Fruit fly (Drosophila melanogaster) whole organism, embryonic: ENCODE results near the gene mtTFB2.

Source experiments
- Adf1 ChIP-seq: fragments of 200-800 bp; sonication (Bioruptor generic); IDR thresholded peaks from 2 replicates; pipeline ENCODE4 v1.3.6; 2022; ENCODE audit warnings: missing biosample characterization, missing genetic modification characterization
- B-H1 ChIP-seq: fragments of 200-800 bp; sonication (Bioruptor generic); IDR thresholded peaks from 3 replicates; pipeline ENCODE4 v1.3.6; 2022; ENCODE audit warnings: missing biosample characterization, missing genetic modification characterization
- B-H2 ChIP-seq: fragments of 200-800 bp; sonication (Bioruptor generic); optimal IDR thresholded peaks from 2 replicates; lab custom pipeline; 2018; ENCODE audit warnings: missing biosample characterization, mild to moderate bottlenecking, missing genetic modification characterization
- CG10147 ChIP-seq: fragments of 200-800 bp; sonication (Bioruptor generic); optimal IDR thresholded peaks from 2 replicates; lab custom pipeline; 2019; ENCODE audit warnings: missing biosample characterization, mild to moderate bottlenecking, missing genetic modification characterization, moderate library complexity
- CG10462 ChIP-seq: fragments of 200-800 bp; sonication (Bioruptor generic); optimal IDR thresholded peaks from 2 replicates; lab custom pipeline; 2016; ENCODE audit warnings: missing biosample characterization, missing genetic modification characterization
- CG11093 ChIP-seq: fragments of 200-800 bp; sonication (Bioruptor generic); IDR thresholded peaks from 3 replicates; pipeline ENCODE4 v1.3.6; 2022; ENCODE audit warnings: missing biosample characterization, missing genetic modification characterization
- CG11723 ChIP-seq: fragments of 200-800 bp; sonication (Bioruptor generic); optimal IDR thresholded peaks from 2 replicates; lab custom pipeline; 2017; ENCODE audit warnings: missing biosample characterization, mild to moderate bottlenecking, missing genetic modification characterization
- CG12155 ChIP-seq: fragments of 200-800 bp; sonication (Bioruptor generic); optimal IDR thresholded peaks from 3 replicates; lab custom pipeline; 2016; ENCODE audit warnings: missing biosample characterization, missing genetic modification characterization
- CG12299 ChIP-seq: fragments of 200-800 bp; sonication (Bioruptor generic); optimal IDR thresholded peaks from 2 replicates; lab custom pipeline; 2018; ENCODE audit warnings: missing biosample characterization, mild to moderate bottlenecking, missing genetic modification characterization
- CG12744 ChIP-seq: fragments of 200-800 bp; sonication (Bioruptor generic); optimal IDR thresholded peaks from 2 replicates; lab custom pipeline; 2016; ENCODE audit warnings: missing biosample characterization, missing genetic modification characterization
- CG12769 ChIP-seq: fragments of 200-800 bp; sonication (Bioruptor generic); optimal IDR thresholded peaks from 2 replicates; lab custom pipeline; 2019; ENCODE audit warnings: missing biosample characterization, mild to moderate bottlenecking, missing genetic modification characterization, moderate library complexity
- CG12942 ChIP-seq: fragments of 200-800 bp; sonication (Bioruptor generic); optimal IDR thresholded peaks from 3 replicates; lab custom pipeline; 2016; ENCODE audit warnings: missing biosample characterization, missing genetic modification characterization
- CG14710 ChIP-seq: fragments of 200-800 bp; sonication (Bioruptor generic); optimal IDR thresholded peaks from 3 replicates; lab custom pipeline; 2019; ENCODE audit warnings: missing biosample characterization, mild to moderate bottlenecking, missing genetic modification characterization, moderate library complexity
- CG14860 ChIP-seq: fragments of 200-800 bp; sonication (Bioruptor generic); IDR thresholded peaks from 3 replicates; pipeline ENCODE4 v1.3.6; 2022; ENCODE audit warnings: missing biosample characterization, missing genetic modification characterization; ENCODE audit not compliant: partially characterized antibody
- CG15601 ChIP-seq: fragments of 200-800 bp; sonication (Bioruptor generic); optimal IDR thresholded peaks from 3 replicates; lab custom pipeline; 2019; ENCODE audit warnings: missing biosample characterization, mild to moderate bottlenecking, missing genetic modification characterization, moderate library complexity
- CG16813 ChIP-seq: fragments of 200-800 bp; sonication (Bioruptor generic); IDR thresholded peaks from 3 replicates; pipeline ENCODE4 v1.3.6; 2022; ENCODE audit warnings: missing biosample characterization, missing genetic modification characterization; ENCODE audit not compliant: partially characterized antibody
- CG17912 ChIP-seq: fragments of 200-800 bp; sonication (Bioruptor generic); optimal IDR thresholded peaks from 2 replicates; lab custom pipeline; 2018; ENCODE audit warnings: missing biosample characterization, mild to moderate bottlenecking, missing genetic modification characterization
- CG18262 ChIP-seq: fragments of 200-800 bp; optimal IDR thresholded peaks from 3 replicates; lab custom pipeline; 2019; ENCODE audit warnings: missing biosample characterization, mild to moderate bottlenecking, missing genetic modification characterization, moderate library complexity
- CG2202 ChIP-seq: fragments of 200-800 bp; sonication (Bioruptor generic); optimal IDR thresholded peaks from 2 replicates; lab custom pipeline; 2018; ENCODE audit warnings: missing biosample characterization, mild to moderate bottlenecking, missing genetic modification characterization
- CG2678 ChIP-seq: fragments of 200-800 bp; sonication (Bioruptor generic); optimal IDR thresholded peaks from 3 replicates; lab custom pipeline; 2019; ENCODE audit warnings: missing biosample characterization, mild to moderate bottlenecking, missing genetic modification characterization, moderate library complexity
- CG2889 ChIP-seq: fragments of 200-800 bp; sonication (Bioruptor generic); IDR thresholded peaks from 3 replicates; pipeline ENCODE4 v1.3.6; 2022; ENCODE audit warnings: missing biosample characterization, missing genetic modification characterization
- CG32532 ChIP-seq: fragments of 200-800 bp; sonication (Bioruptor generic); IDR thresholded peaks from 2 replicates; pipeline ENCODE4 v1.3.6; 2022; ENCODE audit warnings: missing biosample characterization, missing genetic modification characterization
- CG3726 ChIP-seq: fragments of 200-800 bp; sonication (Bioruptor generic); IDR thresholded peaks from 3 replicates; pipeline ENCODE4, ENCODE4 v1.3.6; 2022; ENCODE audit warnings: missing biosample characterization, missing genetic modification characterization
- CG3995 ChIP-seq: fragments of 200-800 bp; sonication (Bioruptor generic); optimal IDR thresholded peaks from 3 replicates; lab custom pipeline; 2016; ENCODE audit warnings: missing biosample characterization, missing genetic modification characterization
- CG7271 ChIP-seq: fragments of 200-800 bp; sonication (Bioruptor generic); optimal IDR thresholded peaks from 2 replicates; lab custom pipeline; 2018; ENCODE audit warnings: missing biosample characterization, mild to moderate bottlenecking, missing genetic modification characterization, moderate library complexity
- Doc3 ChIP-seq: fragments of 200-800 bp; sonication (Bioruptor generic); IDR thresholded peaks from 3 replicates; pipeline ENCODE4 v1.3.6; 2022; ENCODE audit warnings: missing biosample characterization, missing genetic modification characterization; ENCODE audit not compliant: partially characterized antibody
- Elba2 ChIP-seq: fragments of 200-800 bp; sonication (Bioruptor generic); optimal IDR thresholded peaks from 3 replicates; lab custom pipeline; 2016; ENCODE audit warnings: missing biosample characterization, missing genetic modification characterization
- Fer2 ChIP-seq: fragments of 200-800 bp; sonication (Bioruptor generic); optimal IDR thresholded peaks from 2 replicates; lab custom pipeline; 2018; ENCODE audit warnings: missing biosample characterization, mild to moderate bottlenecking, missing genetic modification characterization, moderate library complexity
- Hey ChIP-seq: fragments of 200-800 bp; sonication (Bioruptor generic); optimal IDR thresholded peaks from 3 replicates; lab custom pipeline; 2018; ENCODE audit warnings: missing biosample characterization, mild to moderate bottlenecking, missing genetic modification characterization
- HmgD ChIP-seq: fragments of 200-800 bp; sonication (Bioruptor generic); optimal IDR thresholded peaks from 3 replicates; lab custom pipeline; 2016; ENCODE audit warnings: missing biosample characterization, missing genetic modification characterization
- Meics ChIP-seq: fragments of 200-800 bp; sonication (Bioruptor generic); optimal IDR thresholded peaks from 2 replicates; lab custom pipeline; 2017; ENCODE audit warnings: missing biosample characterization, mild to moderate bottlenecking, missing genetic modification characterization
- Mrtf ChIP-seq: fragments of 200-800 bp; sonication (Bioruptor generic); IDR thresholded peaks from 3 replicates; pipeline ENCODE4 v1.3.6; 2022; ENCODE audit warnings: missing biosample characterization, missing genetic modification characterization
- Ptx1 ChIP-seq: fragments of 200-800 bp; sonication (Bioruptor generic); IDR thresholded peaks from 2 replicates; pipeline ENCODE4 v1.3.6; 2022; ENCODE audit warnings: missing biosample characterization, missing genetic modification characterization
- Taf1 ChIP-seq: fragments of 200-800 bp; sonication (Bioruptor generic); IDR thresholded peaks from 2 replicates; pipeline ENCODE4 v1.3.6; 2022; ENCODE audit warnings: missing biosample characterization, missing genetic modification characterization
- al ChIP-seq: fragments of 200-800 bp; sonication (Bioruptor generic); IDR thresholded peaks from 2 replicates; pipeline ENCODE4 v1.3.6; 2022; ENCODE audit warnings: missing biosample characterization, missing genetic modification characterization
- bowl ChIP-seq: fragments of 200-800 bp; sonication (Bioruptor generic); IDR thresholded peaks from 2 replicates; pipeline ENCODE4 v1.3.6; 2022; ENCODE audit warnings: missing biosample characterization, missing genetic modification characterization
- br ChIP-seq: fragments of >200 bp; optimal IDR thresholded peaks from 2 replicates; lab custom pipeline; 2017
- bsh ChIP-seq, 2 experiments: fragments of 200-800 bp; sonication (Bioruptor generic); optimal IDR thresholded peaks; 2 replicates each; lab custom pipeline; 2017 to 2018; ENCODE audit warnings: mild to moderate bottlenecking in 2 of 2, missing biosample characterization in 2 of 2, missing genetic modification characterization in 2 of 2, moderate library complexity in 1 of 2
- gce ChIP-seq: fragments of 200-800 bp; sonication (Bioruptor generic); IDR thresholded peaks from 3 replicates; pipeline ENCODE4 v1.3.6; 2022; ENCODE audit warnings: missing biosample characterization, missing genetic modification characterization
- h ChIP-seq: fragments of >200 bp; optimal IDR thresholded peaks from 2 replicates; lab custom pipeline; 2017
- inv ChIP-seq: fragments of 200-800 bp; sonication (Bioruptor generic); IDR thresholded peaks from 2 replicates; pipeline ENCODE4 v1.3.6; 2022; ENCODE audit warnings: missing biosample characterization, missing genetic modification characterization; ENCODE audit not compliant: partially characterized antibody
- kni ChIP-seq: fragments of 200-800 bp; sonication (Bioruptor generic); optimal IDR thresholded peaks from 3 replicates; lab custom pipeline; 2017; ENCODE audit warnings: mild to moderate bottlenecking, missing biosample characterization, missing genetic modification reagents, missing genetic modification characterization
- nmo ChIP-seq: fragments of 200-800 bp; sonication (Bioruptor generic); optimal IDR thresholded peaks from 2 replicates; lab custom pipeline; 2018; ENCODE audit warnings: missing biosample characterization, mild to moderate bottlenecking, missing genetic modification characterization, moderate library complexity
- nom ChIP-seq: fragments of 200-800 bp; sonication (Bioruptor generic); optimal IDR thresholded peaks from 2 replicates; lab custom pipeline; 2017; ENCODE audit warnings: missing biosample characterization, missing genetic modification characterization, mild to moderate bottlenecking, moderate library complexity, missing genetic modification reagents
- onecut ChIP-seq: fragments of 200-800 bp; sonication (Bioruptor generic); IDR thresholded peaks from 2 replicates; pipeline ENCODE4 v1.3.6; 2022; ENCODE audit warnings: missing biosample characterization, missing genetic modification characterization
- prd ChIP-seq, 3 experiments: fragments of >200 bp in 2 of 3; fragments of 200-800 bp in 1 of 3; sonication (Bioruptor generic) in 1 of 3; optimal IDR thresholded peaks in 2 of 3; IDR thresholded peaks in 1 of 3; 2 replicates in 2 of 3; 3 replicates in 1 of 3; pipeline versions ENCODE4 v1.3.6 to Lab custom; 2017 to 2022; ENCODE audit warnings: missing biosample characterization in 1 of 3, missing genetic modification characterization in 1 of 3
- ro ChIP-seq: fragments of 200-800 bp; sonication (Bioruptor generic); IDR thresholded peaks from 2 replicates; pipeline ENCODE4 v1.3.6; 2022; ENCODE audit warnings: missing biosample characterization, missing genetic modification characterization
- scrt ChIP-seq: fragments of 200-800 bp; sonication (Bioruptor generic); optimal IDR thresholded peaks from 2 replicates; lab custom pipeline; 2018; ENCODE audit warnings: missing biosample characterization, mild to moderate bottlenecking, missing genetic modification characterization, moderate library complexity
- zen2 ChIP-seq: fragments of 200-800 bp; sonication (Bioruptor generic); IDR thresholded peaks from 3 replicates; pipeline ENCODE4 v1.3.6; 2022; ENCODE audit warnings: missing biosample characterization, missing genetic modification characterization; ENCODE audit not compliant: partially characterized antibody

The mtTFB2 gene

DNA sequence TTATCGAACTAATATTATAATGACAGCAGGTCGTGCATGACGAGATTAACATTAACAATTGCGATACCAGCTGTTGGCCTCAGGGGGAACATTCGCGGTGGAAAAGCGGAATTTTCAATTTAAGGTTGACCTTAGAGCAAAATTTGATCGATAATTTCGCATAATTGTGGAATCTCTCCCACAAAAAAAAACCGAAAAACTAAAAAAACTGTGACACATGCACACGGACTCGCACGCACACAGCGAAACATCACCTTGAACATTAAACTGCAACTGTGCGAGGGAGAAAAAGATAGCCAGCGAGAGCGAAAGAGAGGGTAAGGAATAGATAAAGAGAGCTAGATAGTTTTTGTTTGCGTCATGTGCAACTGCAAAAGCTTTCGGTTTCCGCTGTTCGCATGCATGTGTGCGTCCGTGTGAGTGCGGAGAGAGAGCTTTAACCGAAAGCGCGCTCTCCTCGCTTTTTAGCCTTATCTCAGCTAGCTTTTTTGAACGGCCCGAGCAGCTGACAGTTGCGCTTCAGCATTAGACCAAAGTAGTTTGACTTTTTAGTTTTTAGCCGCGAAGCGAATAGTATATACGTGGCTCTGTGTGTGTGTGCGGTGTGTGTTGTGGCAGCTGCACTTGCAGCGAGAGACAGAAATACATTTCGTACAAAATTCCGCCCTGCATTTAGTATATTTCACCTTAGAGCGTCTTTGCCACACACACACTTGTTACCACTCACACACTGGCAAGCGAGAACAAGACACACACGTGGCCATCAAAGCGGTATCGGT, 48.1 kb downstream of the mtTFB2 start (continued):
- no peak for TF ChIP-seq CG15601
- no peak for TF ChIP-seq Ptx1 (GFP tag; lab: Robert Waterston, UW)
- no peak for TF ChIP-seq Mrtf (GFP tag; lab: Robert Waterston, UW)
- no peak for TF ChIP-seq HmgD (GFP tag; lab: Kevin White, UChicago)
- TF ChIP-seq CG2678: peak; percentile 21
- no peak for TF ChIP-seq CG10147
- TF ChIP-seq CG7271 (tag; lab: Kevin White, UChicago): no peak
- no peak for TF ChIP-seq CG2202
- TF ChIP-seq zen2: no peak; the same call in 2 of the 3 replicates
- no peak for TF ChIP-seq Fer2 (tag; lab: Kevin White, UChicago)
- no peak for TF ChIP-seq CG14710 (tag; lab: Kevin White, UChicago)
- TF ChIP-seq Meics (GFP tag; lab: Kevin White, UChicago): peak; percentile 5
- 0 out of 2 replicates have a peak, but pooled peaks have one; percentile 24 for TF ChIP-seq inv (GFP tag; lab: Robert Waterston, UW)
- TF ChIP-seq scrt (GFP tag; lab: Kevin White, UChicago): peak; percentile 1
- no peak for TF ChIP-seq B-H1
- no peak for TF ChIP-seq CG14860
- no peak for TF ChIP-seq h (lab: Kevin White, UChicago)
- TF ChIP-seq B-H2 (GFP tag; lab: Kevin White, UChicago): no peak
- TF ChIP-seq br (lab: Kevin White, UChicago): no peak
- TF ChIP-seq Elba2 (GFP tag; lab: Kevin White, UChicago): no peak
- no peak for TF ChIP-seq Doc3
- TF ChIP-seq nmo (GFP tag; lab: Kevin White, UChicago): no peak
- peak; percentile 56 for TF ChIP-seq Adf1 (GFP tag; lab: Robert Waterston, UW)
- TF ChIP-seq CG3995: no peak
- no peak; the same call in 1 of the 2 replicates for TF ChIP-seq CG32532
- TF ChIP-seq Hey (tag; lab: Kevin White, UChicago): no peak
- TF ChIP-seq Taf1: no peak
- no peak for TF ChIP-seq CG11723
- no peak for TF ChIP-seq al (GFP tag; lab: Robert Waterston, UW)
- peak; percentile 23 for TF ChIP-seq nom (GFP tag; lab: Kevin White, UChicago)
- no peak for TF ChIP-seq bowl
- no peak for TF ChIP-seq CG11093 (GFP tag; lab: Robert Waterston, UW)
- TF ChIP-seq CG10462 (GFP tag; lab: Kevin White, UChicago): no peak
- no peak for TF ChIP-seq CG12155 (GFP tag; lab: Kevin White, UChicago)
- no peak; the same call in 2 of the 3 replicates for TF ChIP-seq CG16813 (GFP tag; lab: Robert Waterston, UW)
- TF ChIP-seq CG12744 (GFP tag; lab: Kevin White, UChicago): no peak
- no peak for TF ChIP-seq CG17912
- TF ChIP-seq onecut (GFP tag; lab: Robert Waterston, UW): no peak
- TF ChIP-seq CG12299 (tag; lab: Kevin White, UChicago): no peak
- no peak for TF ChIP-seq prd (optimal IDR thresholded peaks at IDR 0.05; lab: Kevin White, UChicago)
- TF ChIP-seq prd (GFP tag; IDR thresholded peaks at IDR 0.05; lab: Robert Waterston, UW): no peak
- no peak for TF ChIP-seq ro (GFP tag; lab: Robert Waterston, UW)
- no peak for TF ChIP-seq bsh (GFP tag; optimal IDR thresholded peaks at IDR 0.05; lab: Kevin White, UChicago)
- peak; percentile 32 for TF ChIP-seq kni (GFP tag; lab: Kevin White, UChicago)
- TF ChIP-seq CG12769 (tag; lab: Kevin White, UChicago): peak; percentile 43
- TF ChIP-seq CG12942 (GFP tag; lab: Kevin White, UChicago): no peak
- TF ChIP-seq CG2889 (GFP tag; lab: Robert Waterston, UW): no peak
- TF ChIP-seq gce (GFP tag; lab: Robert Waterston, UW): no peak
- TF ChIP-seq CG3726 (GFP tag; lab: Robert Waterston, UW): no peak
- no peak for TF ChIP-seq CG18262 (tag; lab: Kevin White, UChicago)
